In the genomic region with DNA sequence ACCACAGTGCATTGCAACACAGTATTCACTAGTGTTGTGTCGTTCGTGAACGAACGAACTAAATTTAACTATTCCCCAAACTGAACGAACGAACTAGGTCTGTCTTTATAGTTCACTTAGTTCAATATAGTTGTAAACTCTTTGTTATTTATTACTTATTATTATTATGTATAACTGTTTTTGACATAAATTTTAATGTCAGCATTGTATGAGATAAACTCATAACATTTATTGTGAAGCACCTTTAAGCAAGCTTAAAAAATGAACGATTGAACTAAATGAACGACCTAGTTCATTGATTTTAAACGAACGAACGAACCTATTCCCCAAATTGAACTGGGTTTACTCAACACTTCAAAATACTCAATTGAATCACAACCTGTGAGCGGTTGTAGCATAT, we compare ENCODE assay signal across 2 fruit fly cellular contexts.
A peak's percentile ranks its signal among the peaks of the same experiment; 100 is the strongest.
TF ChIP-seq lines count a peak whose summit lies in the region.

No protein-coding gene starts in this region.

- no peak for TF ChIP-seq CTCF in whole organism, embryonic (GFP tag; optimal IDR thresholded peaks at IDR 0.05; lab: Kevin White, UChicago)

TF ChIP-seq in whole organism, embryonic, 481 proteins besides CTCF, POLR2A, EP300 and RAD21:
- TF ChIP-seq slbo (GFP tag; IDR thresholded peaks at IDR 0.05; lab: Robert Waterston, UW) = 0 out of 2 replicates have a peak, but pooled peaks have one; percentile 28
- peak; percentile 65 for TF ChIP-seq Sry-β (GFP tag; optimal IDR thresholded peaks at IDR 0.05; lab: Kevin White, UChicago)
- no peak for TF ChIP-seq CG18011 (GFP tag; optimal IDR thresholded peaks at IDR 0.05; lab: Kevin White, UChicago)
- TF ChIP-seq row (GFP tag; IDR thresholded peaks at IDR 0.05; lab: Robert Waterston, UW) = peak; percentile 53; the same call in 2 of the 3 replicates
- no peak for TF ChIP-seq p53 (GFP tag; optimal IDR thresholded peaks at IDR 0.05; lab: Kevin White, UChicago)
- TF ChIP-seq CG15514 (GFP tag; optimal IDR thresholded peaks at IDR 0.05; lab: Kevin White, UChicago) = peak; percentile 98

TF ChIP-seq in whole organism, prepupa, 60 proteins besides CTCF, POLR2A, EP300 and RAD21:
- TF ChIP-seq CG16779 (tag; optimal IDR thresholded peaks at IDR 0.05; lab: Kevin White, UChicago) (no peak), Eip78C (GFP tag; lab: Kevin White, UChicago) (peak; percentile 39)
TF ChIP-seq in whole organism, prepupa: peak in this region for 1.
